Worm (Caenorhabditis elegans): ENCODE measurements around the gene ugt-18.

ce11 chrV:12811810-12812209, 8.2 kb upstream of the ugt-18 start:
- TF ChIP-seq hlh-12 (tag; optimal IDR thresholded peaks at IDR 0.05) (no peak), nhr-90 (tag; optimal IDR thresholded peaks at IDR 0.05) (no peak), ztf-22 (GFP tag; optimal IDR thresholded peaks at IDR 0.05) (no peak), ets-4 (GFP tag; optimal IDR thresholded peaks at IDR 0.05) (no peak), ceh-100 (GFP tag; IDR thresholded peaks at IDR 0.05) (no peak), F37B4.10 (GFP tag; IDR thresholded peaks at IDR 0.05) (no peak), ztf-3 (GFP tag; optimal IDR thresholded peaks at IDR 0.05) (no peak), efl-1 (GFP tag; optimal IDR thresholded peaks at IDR 0.05) (no peak), unc-130 (GFP tag; optimal IDR thresholded peaks at IDR 0.05) (no peak), zim-3 (tag; optimal IDR thresholded peaks at IDR 0.05) (no peak), ZK185.1 (tag; optimal IDR thresholded peaks at IDR 0.05; ENCODE audit: poor library complexity, severe bottlenecking) (no peak)
